Worm (Caenorhabditis elegans) whole organism, early embryonic: ENCODE data around the gene ifb-1.

Experiments used
- B0310.2 ChIP-seq: sonication (generic microtip); optimal IDR thresholded peaks from 2 replicates; lab custom pipeline; 2016; ENCODE audit warnings: mild to moderate bottlenecking, missing genetic modification characterization, missing compliant biosample characterization
- F13C5.2 ChIP-seq: sonication (generic microtip); optimal IDR thresholded peaks from 2 replicates; lab custom pipeline; 2017; ENCODE audit warnings: mild to moderate bottlenecking, missing genetic modification characterization, inconsistent platforms, missing compliant biosample characterization
- aly-1 ChIP-seq: sonication (generic microtip); optimal IDR thresholded peaks from 2 replicates; lab custom pipeline; 2016; ENCODE audit warnings: missing genetic modification characterization, missing compliant biosample characterization
- ama-1 ChIP-seq: fragments of 150-350 bp; optimal IDR thresholded peaks from 2 replicates; lab custom pipeline; 2014
- ceh-36 ChIP-seq: sonication (generic microtip); optimal IDR thresholded peaks from 2 replicates; lab custom pipeline; 2016; ENCODE audit warnings: missing genetic modification characterization, inconsistent platforms, missing compliant biosample characterization
- flt-1 ChIP-seq: fragments of 200-800 bp; sonication (Bioruptor generic); IDR thresholded peaks from 2 replicates; pipeline ENCODE4 v1.3.6; 2022; ENCODE audit warnings: missing genetic modification characterization, missing compliant biosample characterization
- hnd-1 ChIP-seq: sonication (generic microtip); optimal IDR thresholded peaks from 2 replicates; lab custom pipeline; 2016; ENCODE audit warnings: missing genetic modification characterization, missing compliant biosample characterization
- sea-1 ChIP-seq: fragments of 200-800 bp; sonication (Bioruptor generic); conservative IDR thresholded peaks from 2 replicates; pipeline ENCODE4 v1.3.6; 2022; ENCODE audit warnings: missing genetic modification characterization, missing compliant biosample characterization
- tra-4 ChIP-seq: sonication (generic microtip); optimal IDR thresholded peaks from 2 replicates; lab custom pipeline; 2017; ENCODE audit warnings: missing genetic modification characterization, missing compliant biosample characterization

DNA sequence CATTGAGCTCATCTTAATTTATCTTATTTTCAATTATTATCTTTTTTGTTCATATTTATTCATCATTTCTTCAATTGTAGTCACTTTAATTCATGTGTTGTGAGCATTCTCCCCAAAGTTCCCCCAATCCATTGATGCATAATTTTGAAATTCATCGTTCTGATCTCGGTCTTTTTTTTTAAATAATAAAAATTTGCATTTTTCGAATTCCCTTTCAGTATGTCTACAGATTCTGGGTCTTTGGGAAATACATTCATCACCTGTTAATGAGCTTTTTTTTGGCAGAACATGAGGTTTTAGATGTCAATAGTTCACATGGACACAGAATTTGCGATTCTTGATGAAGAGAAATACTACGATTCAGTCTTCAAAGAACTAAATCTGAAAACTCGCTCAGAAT, 45.6 kb upstream of the ifb-1 start, which contains the start of gene damt-1:
- no peak for TF ChIP-seq sea-1 (GFP tag; lab: Robert Waterston, UW)
- TF ChIP-seq ceh-36 (tag; lab: Kevin White, UChicago), result no peak
- no peak for TF ChIP-seq tra-4
- TF ChIP-seq flt-1 (GFP tag; lab: Robert Waterston, UW), result no peak
- TF ChIP-seq ama-1 (lab: Kevin White, UChicago), result no peak
- no peak for TF ChIP-seq aly-1 (tag; lab: Kevin White, UChicago)
- no peak for TF ChIP-seq hnd-1 (tag; lab: Kevin White, UChicago)
- no peak for TF ChIP-seq F13C5.2
- no peak for TF ChIP-seq B0310.2 (tag; lab: Kevin White, UChicago)
